Fruit fly (Drosophila melanogaster) whole organism, embryonic: Measurements from ENCODE around the gene parvin.

Source experiments
- Atf6 ChIP-seq: fragments of 200-800 bp; sonication (Bioruptor generic); IDR thresholded peaks from 2 replicates; pipeline ENCODE4 v1.3.6; 2022; ENCODE audit warnings: missing biosample characterization, missing genetic modification characterization
- Blimp-1 ChIP-seq: fragments of 200-800 bp; sonication (Bioruptor generic); optimal IDR thresholded peaks from 3 replicates; lab custom pipeline; 2018; ENCODE audit warnings: missing biosample characterization, missing genetic modification characterization, mild to moderate bottlenecking, moderate library complexity, missing genetic modification reagents
- CG10267 ChIP-seq: fragments of 200-800 bp; sonication (Bioruptor generic); optimal IDR thresholded peaks from 2 replicates; lab custom pipeline; 2018; ENCODE audit warnings: missing biosample characterization, mild to moderate bottlenecking, missing genetic modification characterization, moderate library complexity
- CG10431 ChIP-seq: fragments of 200-800 bp; sonication (Bioruptor generic); optimal IDR thresholded peaks from 3 replicates; lab custom pipeline; 2018; ENCODE audit warnings: missing biosample characterization, mild to moderate bottlenecking, missing genetic modification characterization
- CG15073 ChIP-seq: fragments of 200-800 bp; sonication (Bioruptor generic); optimal IDR thresholded peaks from 2 replicates; lab custom pipeline; 2016; ENCODE audit warnings: missing biosample characterization, missing genetic modification characterization
- CG1832 ChIP-seq: fragments of 200-800 bp; sonication (Bioruptor generic); optimal IDR thresholded peaks from 2 replicates; lab custom pipeline; 2017; ENCODE audit warnings: missing biosample characterization, mild to moderate bottlenecking, missing genetic modification characterization, inconsistent platforms
- CG18764 ChIP-seq: fragments of 200-800 bp; sonication (Bioruptor generic); optimal IDR thresholded peaks from 3 replicates; lab custom pipeline; 2016; ENCODE audit warnings: missing biosample characterization, missing genetic modification characterization
- CG2199 ChIP-seq: fragments of 200-800 bp; sonication (Bioruptor generic); IDR thresholded peaks from 3 replicates; pipeline ENCODE4 v1.3.6; 2022; ENCODE audit warnings: missing biosample characterization, missing genetic modification characterization
- CG2678 ChIP-seq: fragments of 200-800 bp; sonication (Bioruptor generic); optimal IDR thresholded peaks from 3 replicates; lab custom pipeline; 2019; ENCODE audit warnings: missing biosample characterization, mild to moderate bottlenecking, missing genetic modification characterization, moderate library complexity
- CG3726 ChIP-seq: fragments of 200-800 bp; sonication (Bioruptor generic); IDR thresholded peaks from 3 replicates; pipeline ENCODE4, ENCODE4 v1.3.6; 2022; ENCODE audit warnings: missing biosample characterization, missing genetic modification characterization
- CG4360 ChIP-seq: fragments of 200-800 bp; sonication (Bioruptor generic); IDR thresholded peaks from 2 replicates; pipeline ENCODE4 v1.3.6; 2022; ENCODE audit warnings: missing biosample characterization, missing genetic modification characterization
- CG5245 ChIP-seq: fragments of 200-800 bp; sonication (Bioruptor generic); optimal IDR thresholded peaks from 3 replicates; lab custom pipeline; 2016; ENCODE audit warnings: missing biosample characterization, missing genetic modification characterization
- CG7271 ChIP-seq: fragments of 200-800 bp; sonication (Bioruptor generic); optimal IDR thresholded peaks from 2 replicates; lab custom pipeline; 2018; ENCODE audit warnings: missing biosample characterization, mild to moderate bottlenecking, missing genetic modification characterization, moderate library complexity
- CG8944 ChIP-seq: fragments of 200-800 bp; sonication (Bioruptor generic); optimal IDR thresholded peaks from 3 replicates; lab custom pipeline; 2016; ENCODE audit warnings: missing biosample characterization, missing genetic modification characterization
- CrebB ChIP-seq: fragments of 200-800 bp; sonication (Bioruptor generic); optimal IDR thresholded peaks from 3 replicates; lab custom pipeline; 2018; ENCODE audit warnings: missing biosample characterization, mild to moderate bottlenecking, missing genetic modification characterization
- Dll ChIP-seq: fragments of 200-800 bp; sonication (Bioruptor generic); IDR thresholded peaks from 4 replicates; pipeline ENCODE4 v1.3.6; 2022; ENCODE audit warnings: missing biosample characterization, missing genetic modification characterization; ENCODE audit not compliant: partially characterized antibody
- Doc3 ChIP-seq: fragments of 200-800 bp; sonication (Bioruptor generic); IDR thresholded peaks from 3 replicates; pipeline ENCODE4 v1.3.6; 2022; ENCODE audit warnings: missing biosample characterization, missing genetic modification characterization; ENCODE audit not compliant: partially characterized antibody
- Elba2 ChIP-seq: fragments of 200-800 bp; sonication (Bioruptor generic); optimal IDR thresholded peaks from 3 replicates; lab custom pipeline; 2016; ENCODE audit warnings: missing biosample characterization, missing genetic modification characterization
- HmgD ChIP-seq: fragments of 200-800 bp; sonication (Bioruptor generic); optimal IDR thresholded peaks from 3 replicates; lab custom pipeline; 2016; ENCODE audit warnings: missing biosample characterization, missing genetic modification characterization
- Jarid2 ChIP-seq: fragments of 200-800 bp; sonication (Bioruptor generic); optimal IDR thresholded peaks from 3 replicates; lab custom pipeline; 2017; ENCODE audit warnings: mild to moderate bottlenecking, missing biosample characterization, missing genetic modification reagents, missing genetic modification characterization
- Mrtf ChIP-seq: fragments of 200-800 bp; sonication (Bioruptor generic); IDR thresholded peaks from 3 replicates; pipeline ENCODE4 v1.3.6; 2022; ENCODE audit warnings: missing biosample characterization, missing genetic modification characterization
- NC2α ChIP-seq: fragments of 200-800 bp; sonication (Bioruptor generic); optimal IDR thresholded peaks from 2 replicates; lab custom pipeline; 2016; ENCODE audit warnings: missing biosample characterization, missing genetic modification characterization
- Taf1 ChIP-seq: fragments of 200-800 bp; sonication (Bioruptor generic); IDR thresholded peaks from 2 replicates; pipeline ENCODE4 v1.3.6; 2022; ENCODE audit warnings: missing biosample characterization, missing genetic modification characterization
- Trl ChIP-seq, 3 experiments: fragments of >200 bp in 2 of 3; fragments of 200-800 bp in 1 of 3; sonication (Bioruptor generic) in 1 of 3; optimal IDR thresholded peaks; 2 replicates in 1 of 3; 3 replicates in 2 of 3; lab custom pipeline; 2016 to 2017; ENCODE audit warnings: missing biosample characterization in 1 of 3, missing genetic modification characterization in 1 of 3
- Xrp1 ChIP-seq: fragments of 200-800 bp; sonication (Bioruptor generic); IDR thresholded peaks from 2 replicates; pipeline ENCODE4 v1.3.6; 2022; ENCODE audit warnings: missing biosample characterization, missing genetic modification characterization
- amos ChIP-seq: fragments of 200-800 bp; sonication (Bioruptor generic); IDR thresholded peaks from 2 replicates; pipeline ENCODE4 v1.3.6; 2022; ENCODE audit warnings: missing biosample characterization, missing genetic modification characterization; ENCODE audit not compliant: partially characterized antibody
- ato ChIP-seq: fragments of 200-800 bp; sonication (Bioruptor generic); IDR thresholded peaks from 2 replicates; pipeline ENCODE4 v1.3.6; 2022; ENCODE audit warnings: missing biosample characterization, missing genetic modification characterization; ENCODE audit not compliant: partially characterized antibody
- bsh ChIP-seq, 2 experiments: fragments of 200-800 bp; sonication (Bioruptor generic); optimal IDR thresholded peaks; 2 replicates each; lab custom pipeline; 2017 to 2018; ENCODE audit warnings: mild to moderate bottlenecking in 2 of 2, missing biosample characterization in 2 of 2, missing genetic modification characterization in 2 of 2, moderate library complexity in 1 of 2
- cwo ChIP-seq: fragments of 200-800 bp; sonication (Bioruptor generic); optimal IDR thresholded peaks from 3 replicates; lab custom pipeline; 2017; ENCODE audit warnings: missing biosample characterization, missing genetic modification characterization, mild to moderate bottlenecking, moderate library complexity, missing genetic modification reagents
- dmrt11E ChIP-seq: fragments of 200-800 bp; sonication (Bioruptor generic); optimal IDR thresholded peaks from 3 replicates; lab custom pipeline; 2018; ENCODE audit warnings: missing biosample characterization, mild to moderate bottlenecking, missing genetic modification characterization, moderate library complexity
- ewg ChIP-seq: fragments of 200-800 bp; sonication (Bioruptor generic); optimal IDR thresholded peaks from 3 replicates; lab custom pipeline; 2017; ENCODE audit warnings: mild to moderate bottlenecking, missing biosample characterization, missing genetic modification reagents, missing genetic modification characterization
- exex ChIP-seq: fragments of 200-800 bp; sonication (Bioruptor generic); optimal IDR thresholded peaks from 4 replicates; lab custom pipeline; 2018; ENCODE audit warnings: missing biosample characterization, mild to moderate bottlenecking, missing genetic modification characterization, moderate library complexity
- fd102C ChIP-seq: fragments of 200-800 bp; sonication (Bioruptor generic); optimal IDR thresholded peaks from 2 replicates; lab custom pipeline; 2018; ENCODE audit warnings: missing biosample characterization, mild to moderate bottlenecking, missing genetic modification characterization, moderate library complexity
- gro ChIP-seq: fragments of 200-800 bp; sonication (Bioruptor generic); optimal IDR thresholded peaks from 2 replicates; lab custom pipeline; 2016; ENCODE audit warnings: missing biosample characterization, missing genetic modification characterization
- jigr1 ChIP-seq: fragments of 200-800 bp; sonication (Bioruptor generic); IDR thresholded peaks from 3 replicates; pipeline ENCODE4 v1.3.6; 2022; ENCODE audit warnings: missing biosample characterization, missing genetic modification characterization
- luna ChIP-seq: fragments of 200-800 bp; sonication (Bioruptor generic); optimal IDR thresholded peaks from 2 replicates; lab custom pipeline; 2016; ENCODE audit warnings: missing biosample characterization, missing genetic modification characterization
- pho ChIP-seq: fragments of 200-800 bp; sonication (Bioruptor generic); optimal IDR thresholded peaks from 2 replicates; lab custom pipeline; 2016; ENCODE audit warnings: missing biosample characterization, missing genetic modification characterization
- phol ChIP-seq: fragments of 200-800 bp; sonication (Bioruptor generic); optimal IDR thresholded peaks from 3 replicates; lab custom pipeline; 2018; ENCODE audit warnings: missing biosample characterization, mild to moderate bottlenecking, missing genetic modification characterization, moderate library complexity
- row ChIP-seq: fragments of 200-800 bp; sonication (Bioruptor generic); IDR thresholded peaks from 3 replicates; pipeline ENCODE4 v1.3.6; 2022; ENCODE audit warnings: missing biosample characterization, missing genetic modification characterization
- schlank ChIP-seq: fragments of 200-800 bp; sonication (Bioruptor generic); optimal IDR thresholded peaks from 2 replicates; lab custom pipeline; 2018; ENCODE audit warnings: missing biosample characterization, mild to moderate bottlenecking, missing genetic modification characterization
- seq ChIP-seq: fragments of 200-800 bp; sonication (Bioruptor generic); IDR thresholded peaks from 2 replicates; pipeline ENCODE4 v1.3.6; 2022; ENCODE audit warnings: missing biosample characterization, missing genetic modification characterization
- sima ChIP-seq: fragments of 200-800 bp; sonication (Bioruptor generic); optimal IDR thresholded peaks from 2 replicates; lab custom pipeline; 2016; ENCODE audit warnings: missing biosample characterization, missing genetic modification characterization
- sna ChIP-seq: fragments of 200-800 bp; sonication (Bioruptor generic); IDR thresholded peaks from 2 replicates; pipeline ENCODE4 v1.3.6; 2022; ENCODE audit warnings: missing biosample characterization, missing genetic modification characterization; ENCODE audit not compliant: partially characterized antibody
- tap ChIP-seq: fragments of 200-800 bp; optimal IDR thresholded peaks from 3 replicates; lab custom pipeline; 2019; ENCODE audit warnings: missing biosample characterization, mild to moderate bottlenecking, missing genetic modification characterization, moderate library complexity
- trh ChIP-seq: fragments of 200-800 bp; sonication (Bioruptor generic); optimal IDR thresholded peaks from 2 replicates; lab custom pipeline; 2016; ENCODE audit warnings: missing biosample characterization, missing genetic modification characterization
- usp ChIP-seq: fragments of >200 bp; optimal IDR thresholded peaks from 2 replicates; lab custom pipeline; 2017; ENCODE audit warnings: missing biosample characterization, missing genetic modification characterization
- vvl ChIP-seq: fragments of 200-800 bp; sonication (Bioruptor generic); IDR thresholded peaks from 2 replicates; pipeline ENCODE4 v1.3.6; 2022; ENCODE audit warnings: missing biosample characterization, missing genetic modification characterization
- z ChIP-seq: fragments of 200-800 bp; sonication (Bioruptor generic); IDR thresholded peaks from 3 replicates; pipeline ENCODE4 v1.3.6; 2022; ENCODE audit warnings: missing biosample characterization, missing genetic modification characterization
- zen2 ChIP-seq: fragments of 200-800 bp; sonication (Bioruptor generic); IDR thresholded peaks from 3 replicates; pipeline ENCODE4 v1.3.6; 2022; ENCODE audit warnings: missing biosample characterization, missing genetic modification characterization; ENCODE audit not compliant: partially characterized antibody

Gene parvin

dm6 chrX:19744003-19744488 lies 1.8 kb upstream of the parvin start, which contains the start of the genes CG18809, COX6B, CG33932 and Rpp20 (continued):
- no peak for TF ChIP-seq trh (GFP tag; lab: Kevin White, UChicago)
- TF ChIP-seq seq (GFP tag; lab: Robert Waterston, UW) = no peak
- TF ChIP-seq CG2678 (tag; lab: Kevin White, UChicago) = no peak
- peak; percentile 83 for TF ChIP-seq pho (GFP tag; lab: Kevin White, UChicago)
- TF ChIP-seq tap (tag; lab: Kevin White, UChicago) = no peak
- peak; percentile 51 for TF ChIP-seq schlank (tag; lab: Kevin White, UChicago)
- TF ChIP-seq row (GFP tag; lab: Robert Waterston, UW) = peak; percentile 68
- TF ChIP-seq sna (GFP tag; lab: Robert Waterston, UW) = peak; percentile 83
- peak; percentile 62 for TF ChIP-seq CG8944
- no peak for TF ChIP-seq CG10431 (GFP tag; lab: Kevin White, UChicago)
- TF ChIP-seq CrebB (tag; lab: Kevin White, UChicago) = peak; percentile 55
- no peak for TF ChIP-seq CG3726 (GFP tag; lab: Robert Waterston, UW)
- TF ChIP-seq vvl (GFP tag; lab: Robert Waterston, UW) = peak; percentile 77
- TF ChIP-seq CG15073 (GFP tag; lab: Kevin White, UChicago) = no peak
- TF ChIP-seq cwo (GFP tag; lab: Kevin White, UChicago) = no peak
- TF ChIP-seq Trl (optimal IDR thresholded peaks at IDR 0.05; lab: Kevin White, UChicago) = no peak
- peak; percentile 83 for TF ChIP-seq Trl (GFP tag; optimal IDR thresholded peaks at IDR 0.05; lab: Kevin White, UChicago)
- TF ChIP-seq Dll (GFP tag; lab: Robert Waterston, UW) = peak; percentile 86
- TF ChIP-seq Doc3 = peak; percentile 74
- no peak for TF ChIP-seq CG1832 (GFP tag; lab: Kevin White, UChicago)
- TF ChIP-seq ato (GFP tag; lab: Robert Waterston, UW) = peak; percentile 93
- TF ChIP-seq bsh (GFP tag; optimal IDR thresholded peaks at IDR 0.05; lab: Kevin White, UChicago) = peak in 1 of 2 experiments; percentile 23
- TF ChIP-seq dmrt11E (tag; lab: Kevin White, UChicago) = no peak
- 0 out of 3 replicates have a peak, but pooled peaks have one; percentile 24 for TF ChIP-seq CG2199
- peak; percentile 1 for TF ChIP-seq NC2α (GFP tag; lab: Kevin White, UChicago)
- no peak for TF ChIP-seq z (GFP tag; lab: Robert Waterston, UW)
- peak; percentile 90 for TF ChIP-seq zen2 (GFP tag; lab: Robert Waterston, UW)
- TF ChIP-seq phol (tag; lab: Kevin White, UChicago) = peak; percentile 71
- 0 out of 2 replicates have a peak, but pooled peaks have one; percentile 36 for TF ChIP-seq Atf6 (GFP tag; lab: Robert Waterston, UW)
- no peak for TF ChIP-seq CG5245 (GFP tag; lab: Kevin White, UChicago)
- peak; percentile 31; the same call in 1 of the 2 replicates for TF ChIP-seq Taf1
- TF ChIP-seq sima (GFP tag; lab: Kevin White, UChicago) = no peak
- peak; percentile 8 for TF ChIP-seq fd102C
- peak; percentile 79 for TF ChIP-seq ewg
- TF ChIP-seq Jarid2 = no peak
- peak; percentile 95 for TF ChIP-seq CG10267 (tag; lab: Kevin White, UChicago)
- TF ChIP-seq luna (GFP tag; lab: Kevin White, UChicago) = peak; percentile 56
- peak; percentile 70 for TF ChIP-seq gro (GFP tag; lab: Kevin White, UChicago)
- peak; percentile 59 for TF ChIP-seq Xrp1 (GFP tag; lab: Robert Waterston, UW)
- no peak for TF ChIP-seq exex (tag; lab: Kevin White, UChicago)
- no peak for TF ChIP-seq usp (GFP tag; lab: Kevin White, UChicago)
- TF ChIP-seq Mrtf = 0 out of 3 replicates have a peak, but pooled peaks have one; percentile 45
- no peak for TF ChIP-seq jigr1
- no peak for TF ChIP-seq CG18764
- TF ChIP-seq Blimp-1 (GFP tag; lab: Kevin White, UChicago) = no peak
- peak; percentile 99 for TF ChIP-seq amos (GFP tag; lab: Robert Waterston, UW)
- TF ChIP-seq CG7271 = peak; percentile 2
- peak; percentile 93 for TF ChIP-seq HmgD (GFP tag; lab: Kevin White, UChicago)
- TF ChIP-seq Elba2 = no peak
- TF ChIP-seq CG4360 (GFP tag; lab: Robert Waterston, UW) = no peak
